Worm (Caenorhabditis elegans) whole organism, L3 larva: ENCODE measurements around the gene F46B6.4.

Source experiments
- ZK546.5 ChIP-seq: sonication (generic microtip); optimal IDR thresholded peaks from 2 replicates; lab custom pipeline; 2017; ENCODE audit warnings: missing biosample characterization, missing genetic modification characterization
- ceh-9 ChIP-seq: sonication (generic microtip); optimal IDR thresholded peaks from 2 replicates; lab custom pipeline; 2018; ENCODE audit warnings: missing biosample characterization, missing genetic modification characterization
- daf-12 ChIP-seq: fragments of 150-350 bp; optimal IDR thresholded peaks from 2 replicates; lab custom pipeline; 2014; ENCODE audit warnings: missing biosample characterization, missing genetic modification reagents, missing genetic modification characterization
- egl-27 ChIP-seq: sonication (generic microtip); optimal IDR thresholded peaks from 4 replicates; lab custom pipeline; 2017; ENCODE audit warnings: missing biosample characterization, missing genetic modification reagents, missing genetic modification characterization
- egl-5 ChIP-seq: fragments of 150-350 bp; optimal IDR thresholded peaks from 2 replicates; lab custom pipeline; 2017; ENCODE audit warnings: missing biosample characterization, missing genetic modification reagents, missing genetic modification characterization, inconsistent platforms
- elt-1 ChIP-seq: fragments of 150-350 bp; optimal IDR thresholded peaks from 2 replicates; lab custom pipeline; 2014; ENCODE audit warnings: missing biosample characterization, missing genetic modification characterization
- elt-2 ChIP-seq: sonication (generic microtip); optimal IDR thresholded peaks from 2 replicates; lab custom pipeline; 2016; ENCODE audit warnings: missing genetic modification reagents, mild to moderate bottlenecking, missing genetic modification characterization, missing compliant biosample characterization
- elt-3 ChIP-seq, 3 experiments: fragments of 150-350 bp in 1 of 3; sonication (generic microtip) in 2 of 3; optimal IDR thresholded peaks; 2 replicates in 2 of 3; 4 replicates in 1 of 3; lab custom pipeline; 2014 to 2017; ENCODE audit warnings: missing biosample characterization in 3 of 3, missing genetic modification characterization in 3 of 3
- eor-1 ChIP-seq, 2 experiments: fragments of 150-350 bp; optimal IDR thresholded peaks; 2 replicates each; lab custom pipeline; 2014 to 2018; ENCODE audit warnings: missing biosample characterization in 2 of 2, missing genetic modification characterization in 2 of 2
- fkh-10 ChIP-seq: sonication (generic microtip); optimal IDR thresholded peaks from 2 replicates; lab custom pipeline; 2017; ENCODE audit warnings: missing biosample characterization, missing genetic modification reagents, missing genetic modification characterization
- fos-1 ChIP-seq: fragments of 150-350 bp; optimal IDR thresholded peaks from 2 replicates; lab custom pipeline; 2014; ENCODE audit warnings: missing biosample characterization, missing genetic modification characterization
- jun-1 ChIP-seq: fragments of 150-350 bp; optimal IDR thresholded peaks from 2 replicates; lab custom pipeline; 2014; ENCODE audit warnings: missing biosample characterization, missing genetic modification reagents, missing genetic modification characterization
- lin-39 ChIP-seq: fragments of 150-350 bp; optimal IDR thresholded peaks from 2 replicates; lab custom pipeline; 2018; ENCODE audit warnings: missing biosample characterization, missing genetic modification reagents, missing genetic modification characterization
- lsy-12 ChIP-seq: sonication (generic microtip); optimal IDR thresholded peaks from 2 replicates; lab custom pipeline; 2016; ENCODE audit warnings: mild to moderate bottlenecking, missing genetic modification characterization, missing compliant biosample characterization
- mml-1 ChIP-seq: fragments of 150-350 bp; sonication (generic microtip); optimal IDR thresholded peaks from 3 replicates; lab custom pipeline; 2014; ENCODE audit warnings: missing biosample characterization, missing genetic modification characterization
- nfya-1 ChIP-seq: sonication (generic microtip); optimal IDR thresholded peaks from 2 replicates; lab custom pipeline; 2017; ENCODE audit warnings: missing genetic modification characterization, mild to moderate bottlenecking, missing compliant biosample characterization, antibody characterized with exemption, moderate library complexity; ENCODE audit not compliant: insufficient read depth
- nhr-12 ChIP-seq: fragments of 150-350 bp; optimal IDR thresholded peaks from 2 replicates; lab custom pipeline; 2014; ENCODE audit warnings: missing biosample characterization, missing genetic modification characterization
- nhr-28 ChIP-seq: fragments of 150-350 bp; optimal IDR thresholded peaks from 2 replicates; lab custom pipeline; 2014; ENCODE audit warnings: missing biosample characterization, missing genetic modification characterization
- nhr-67 ChIP-seq: fragments of 150-350 bp; optimal IDR thresholded peaks from 2 replicates; lab custom pipeline; 2014; ENCODE audit warnings: missing biosample characterization, missing genetic modification characterization
- nhr-76 ChIP-seq: fragments of 150-350 bp; sonication (generic microtip); optimal IDR thresholded peaks from 5 replicates; lab custom pipeline; 2014; ENCODE audit warnings: missing biosample characterization, missing genetic modification characterization
- nhr-77 ChIP-seq: fragments of 150-350 bp; optimal IDR thresholded peaks from 2 replicates; lab custom pipeline; 2014; ENCODE audit warnings: missing biosample characterization, missing genetic modification characterization
- pqm-1 ChIP-seq: fragments of 150-350 bp; optimal IDR thresholded peaks from 2 replicates; lab custom pipeline; 2017; ENCODE audit warnings: missing biosample characterization, missing genetic modification characterization, inconsistent platforms
- sea-2 ChIP-seq: fragments of 150-350 bp; sonication (generic microtip); optimal IDR thresholded peaks from 4 replicates; lab custom pipeline; 2014; ENCODE audit warnings: missing biosample characterization, missing genetic modification reagents, missing genetic modification characterization
- skn-1 ChIP-seq: fragments of 150-350 bp; optimal IDR thresholded peaks from 2 replicates; lab custom pipeline; 2014; ENCODE audit warnings: missing biosample characterization, missing genetic modification characterization
- snpc-4 ChIP-seq: fragments of 150-350 bp; optimal IDR thresholded peaks from 2 replicates; lab custom pipeline; 2014; ENCODE audit warnings: missing biosample characterization, missing genetic modification characterization
- tbx-2 ChIP-seq: sonication (generic microtip); optimal IDR thresholded peaks from 2 replicates; lab custom pipeline; 2016; ENCODE audit warnings: mild to moderate bottlenecking, missing genetic modification characterization, missing compliant biosample characterization
- unc-39 ChIP-seq: sonication (generic microtip); optimal IDR thresholded peaks from 4 replicates; lab custom pipeline; 2017; ENCODE audit warnings: missing biosample characterization, missing genetic modification characterization
- unc-62 ChIP-seq: fragments of 150-350 bp; sonication (generic microtip); optimal IDR thresholded peaks from 4 replicates; lab custom pipeline; 2014; ENCODE audit warnings: missing biosample characterization, missing genetic modification reagents, missing genetic modification characterization
- ztf-11 ChIP-seq: fragments of 150-350 bp; optimal IDR thresholded peaks from 2 replicates; lab custom pipeline; 2014; ENCODE audit warnings: missing biosample characterization, missing genetic modification characterization
- ztf-4 ChIP-seq: fragments of 150-350 bp; optimal IDR thresholded peaks from 2 replicates; lab custom pipeline; 2014; ENCODE audit warnings: missing biosample characterization, missing genetic modification characterization

The F46B6.4 gene

ce11 chrV:9777645-9778044 is 1.7 kb downstream of the F46B6.4 start, which contains the start of gene smg-4:
Gene smg-4 (minus strand): TSS chrV:9777745.
- TF ChIP-seq nhr-76 (tag; lab: Kevin White, UChicago) (no peak), ztf-4 (no peak)

- TF ChIP-seq ztf-4 (no peak), daf-12 (tag; lab: Kevin White, UChicago) (no peak), fos-1 (tag; lab: Kevin White, UChicago) (no peak), nhr-67 (tag; lab: Kevin White, UChicago) (no peak), sea-2 (GFP tag; lab: Kevin White, UChicago) (no peak), mml-1 (no peak), nhr-76 (tag; lab: Kevin White, UChicago) (no peak), nhr-12 (tag; lab: Kevin White, UChicago) (no peak), elt-1 (tag; lab: Kevin White, UChicago) (no peak), nfya-1 (no peak), elt-2 (tag; lab: Kevin White, UChicago) (no peak), ZK546.5 (tag; lab: Kevin White, UChicago) (no peak), skn-1 (no peak), jun-1 (no peak), egl-5 (tag; lab: Kevin White, UChicago) (no peak), eor-1 (tag; optimal IDR thresholded peaks at IDR 0.05; lab: Kevin White, UChicago) (no peak), elt-3 (tag; optimal IDR thresholded peaks at IDR 0.05; lab: Kevin White, UChicago) (no peak), unc-62 (no peak), lin-39 (tag; lab: Kevin White, UChicago) (no peak), ztf-11 (tag; lab: Kevin White, UChicago) (no peak)
Observed at ce11 chrV:9775734-9776133, 3.6 kb downstream of the F46B6.4 start, which contains the start of gene F46B6.12. Gene F46B6.12 (minus strand): TSS chrV:9775834.

- TF ChIP-seq unc-39 (tag; lab: Kevin White, UChicago), result no peak
- no peak for TF ChIP-seq lin-39 (tag; lab: Kevin White, UChicago)
- no peak for TF ChIP-seq elt-3 (tag; optimal IDR thresholded peaks at IDR 0.05; lab: Kevin White, UChicago)
- no peak for TF ChIP-seq ztf-4
- TF ChIP-seq skn-1, result no peak
- no peak for TF ChIP-seq lsy-12
- no peak for TF ChIP-seq pqm-1
- TF ChIP-seq nhr-67 (tag; lab: Kevin White, UChicago), result no peak
- no peak for TF ChIP-seq sea-2 (GFP tag; lab: Kevin White, UChicago)
- TF ChIP-seq snpc-4 (tag; lab: Kevin White, UChicago), result no peak
- TF ChIP-seq ztf-11 (tag; lab: Kevin White, UChicago), result no peak
- no peak for TF ChIP-seq unc-62
- no peak for TF ChIP-seq nhr-77 (tag; lab: Kevin White, UChicago)
Observed at ce11 chrV:9771970-9772369, 7.3 kb downstream of the F46B6.4 start, which contains the start of gene F46B6.2. Gene F46B6.2 (plus strand): TSS chrV:9772285.

ce11 chrV:9771311-9771710 is 8.0 kb downstream of the F46B6.4 start:
- TF ChIP-seq egl-27 (tag; lab: Kevin White, UChicago) (no peak), skn-1 (no peak), nhr-28 (tag; lab: Kevin White, UChicago) (no peak)

- TF ChIP-seq nhr-77 (tag; lab: Kevin White, UChicago) (no peak), nfya-1 (peak; percentile 61), tbx-2 (tag; lab: Kevin White, UChicago) (no peak), fkh-10 (peak; percentile 56)
Observed at ce11 chrV:9768828-9769778, 10.2 kb downstream of the F46B6.4 start, which contains the start of gene unc-42. Gene unc-42 (minus strand): TSS chrV:9769391.

- TF ChIP-seq unc-62 (no peak), ceh-9 (no peak), fkh-10 (peak; percentile 24), eor-1 (tag; optimal IDR thresholded peaks at IDR 0.05; lab: Kevin White, UChicago) (no peak)
Observed at ce11 chrV:9767941-9768340, 11.4 kb downstream of the F46B6.4 start.
